Worm (Caenorhabditis elegans): Measurements from ENCODE around the gene C49C3.8.
A peak's percentile ranks its signal among the peaks of the same experiment; 100 is the strongest.

C49C3.8 gene

DNA sequence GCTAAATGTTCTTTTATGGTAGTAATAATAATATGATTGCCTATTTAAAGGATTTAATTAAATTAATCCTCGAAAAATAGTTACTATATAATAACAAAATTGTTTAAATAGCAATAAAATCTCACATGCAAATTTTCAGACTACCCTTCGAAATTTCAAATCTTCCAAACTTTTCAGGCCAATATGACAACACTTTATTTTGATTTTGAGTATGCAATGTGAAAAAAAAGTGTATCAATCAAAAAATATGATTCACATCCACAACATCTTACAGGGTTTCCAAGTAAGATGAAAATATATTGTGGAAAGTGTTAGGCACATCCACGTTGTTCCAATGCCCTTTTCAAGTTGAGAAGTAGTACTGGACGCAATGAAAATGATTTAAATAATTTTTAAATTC, 23.2 kb upstream of the C49C3.8 start, which contains the start of gene snf-9:
snf-9 (plus strand) TSS at position 301 of the 400 bp plus-strand sequence.
- TF ChIP-seq hmg-1.1 (GFP tag; IDR thresholded peaks at IDR 0.05) (no peak), madf-5 (GFP tag; IDR thresholded peaks at IDR 0.05) (no peak), unc-62 (GFP tag; optimal IDR thresholded peaks at IDR 0.05 in 1 of 2) (peak in 1 of 2 experiments; percentile 15), unc-62 (tag; optimal IDR thresholded peaks at IDR 0.05) (no peak)

ce11 chrIV:17316398-17316797, 18.6 kb upstream of the C49C3.8 start, which contains the start of gene C49C3.20:
TSS of gene C49C3.20 (minus strand) at chrIV:17316498.
- TF ChIP-seq spr-3 (GFP tag; optimal IDR thresholded peaks at IDR 0.05) (no peak), aha-1 (tag) (peak; percentile 60)

DNA sequence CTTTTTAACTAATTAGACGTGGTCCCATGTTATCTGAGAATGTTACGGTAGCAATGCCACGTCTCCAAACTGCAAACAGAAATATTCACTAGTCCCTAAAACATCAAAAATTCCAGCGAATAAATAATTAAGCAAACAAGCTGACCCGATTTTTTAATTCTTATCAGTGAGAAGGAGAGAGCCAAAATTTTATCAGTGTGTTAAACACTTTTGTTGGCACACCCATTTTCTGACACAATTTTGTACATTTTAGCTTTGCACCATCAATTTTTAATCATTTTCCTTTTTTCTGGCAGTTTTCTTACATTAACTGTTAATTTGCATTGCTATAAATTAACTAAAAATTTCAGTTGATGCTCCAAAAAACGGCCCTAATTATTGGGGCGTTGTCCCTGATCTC, 14.6 kb upstream of the C49C3.8 start, which contains the start of gene C49C3.4:
C49C3.4 (plus strand) TSS at position 351 of the 400 bp plus-strand sequence.
- no peak for TF ChIP-seq nhr-48 (tag; optimal IDR thresholded peaks at IDR 0.05)
- TF ChIP-seq mdt-29 (GFP tag; IDR thresholded peaks at IDR 0.05) = no peak
- no peak for TF ChIP-seq hmg-1.1 (GFP tag; IDR thresholded peaks at IDR 0.05)
- TF ChIP-seq fkh-10 (GFP tag; optimal IDR thresholded peaks at IDR 0.05) = no peak
- peak; percentile 28; the same call in 1 of the 2 replicates for TF ChIP-seq dmd-6 (GFP tag; IDR thresholded peaks at IDR 0.05)
- peak; percentile 7 for TF ChIP-seq hlh-11 (tag; optimal IDR thresholded peaks at IDR 0.05)
- no peak for TF ChIP-seq F49E8.2 (tag; optimal IDR thresholded peaks at IDR 0.05; ENCODE audit: borderline replicate concordance)
- peak; percentile 96 for TF ChIP-seq pqm-1 (tag; optimal IDR thresholded peaks at IDR 0.05)
- TF ChIP-seq nhr-28 (tag; optimal IDR thresholded peaks at IDR 0.05) = peak; percentile 79
- TF ChIP-seq saeg-2 (GFP tag; IDR thresholded peaks at IDR 0.05) = no peak
- no peak for TF ChIP-seq F10B5.3 (tag; optimal IDR thresholded peaks at IDR 0.05)
- no peak for TF ChIP-seq mes-2 (tag; optimal IDR thresholded peaks at IDR 0.05; ENCODE audit: poor library complexity, severe bottlenecking)
- TF ChIP-seq daf-16 (GFP tag; optimal IDR thresholded peaks at IDR 0.05) = no peak
- peak; percentile 35 for TF ChIP-seq daf-16 (tag; optimal IDR thresholded peaks at IDR 0.05)
- no peak for TF ChIP-seq cey-2 (tag; optimal IDR thresholded peaks at IDR 0.05; ENCODE audit: borderline replicate concordance, insufficient read depth)

DNA sequence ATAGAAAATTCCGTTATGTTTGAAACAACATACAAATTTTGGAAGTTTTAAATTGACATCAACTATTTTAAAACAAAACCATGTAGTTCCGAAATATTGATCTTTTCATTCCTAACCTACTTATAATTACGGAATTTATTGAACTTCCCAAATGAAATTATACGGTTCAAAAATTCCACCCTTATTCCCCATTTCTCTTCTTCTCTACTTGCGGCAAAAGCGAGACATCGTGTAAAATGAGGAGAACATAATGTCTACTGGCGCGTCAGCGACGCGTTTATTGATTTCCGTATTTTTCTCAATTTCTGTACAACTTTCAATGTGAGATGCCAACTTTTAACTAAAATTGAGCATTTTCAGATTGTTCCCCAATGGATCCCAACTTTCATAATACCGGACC, 6.2 kb upstream of the C49C3.8 start, which contains the start of gene ceh-88:
ceh-88 (plus strand) TSS at position 355 of the 400 bp plus-strand sequence.
- TF ChIP-seq Y105C5A.15 (GFP tag; IDR thresholded peaks at IDR 0.05) = no peak
- peak; percentile 29 for TF ChIP-seq mes-2 (tag; optimal IDR thresholded peaks at IDR 0.05; ENCODE audit: poor library complexity, severe bottlenecking)
- no peak for TF ChIP-seq daf-16 (GFP tag; optimal IDR thresholded peaks at IDR 0.05)
- peak; percentile 3 for TF ChIP-seq daf-16 (tag; optimal IDR thresholded peaks at IDR 0.05)
- peak; percentile 41; the same call in 1 of the 2 replicates for TF ChIP-seq hmg-1.1 (GFP tag; IDR thresholded peaks at IDR 0.05)
- TF ChIP-seq lin-38 (GFP tag; IDR thresholded peaks at IDR 0.05) = no peak
- no peak for TF ChIP-seq hlh-11 (tag; optimal IDR thresholded peaks at IDR 0.05)
- TF ChIP-seq nhr-11 (tag; optimal IDR thresholded peaks at IDR 0.05) = no peak
- no peak for TF ChIP-seq ztf-11 (tag; optimal IDR thresholded peaks at IDR 0.05)
- TF ChIP-seq dve-1 (tag; optimal IDR thresholded peaks at IDR 0.05; ENCODE audit: insufficient read depth) = peak; percentile 15

DNA sequence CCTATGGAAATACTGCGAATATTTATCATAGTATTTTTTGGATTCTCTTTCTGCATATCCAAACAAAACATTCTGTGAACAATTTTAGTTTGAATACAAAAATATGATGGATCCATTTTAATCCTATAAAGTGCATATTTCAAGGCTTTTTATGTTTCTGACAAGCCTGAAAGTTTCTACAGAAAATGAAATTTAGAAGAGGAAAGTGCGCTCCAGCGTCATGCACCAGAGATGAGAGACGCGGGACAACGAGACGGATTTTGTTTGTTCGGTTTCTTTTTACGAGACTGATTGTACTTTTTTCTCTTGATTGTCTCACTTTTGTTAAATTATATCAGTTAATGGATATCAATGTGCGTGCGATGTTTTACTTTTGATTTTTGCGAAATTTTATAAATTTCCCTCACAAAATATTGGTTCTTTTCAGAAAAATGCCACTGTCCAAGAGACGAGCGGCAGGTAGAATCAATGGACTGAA, 3.9 kb upstream of the C49C3.8 start, which contains the start of gene C49C3.6:
C49C3.6 (plus strand) TSS at position 428 of the 478 bp plus-strand sequence.
- TF ChIP-seq gei-8 (GFP tag; optimal IDR thresholded peaks at IDR 0.05) (no peak), snpc-1.2 (GFP tag; IDR thresholded peaks at IDR 0.05) (peak; percentile 61; the same call in 1 of the 2 replicates), lsy-2 (tag; optimal IDR thresholded peaks at IDR 0.05) (peak in 1 of 2 experiments; percentile 42), zip-2 (tag; optimal IDR thresholded peaks at IDR 0.05) (no peak), lin-15B (tag; optimal IDR thresholded peaks at IDR 0.05) (no peak), lin-38 (GFP tag; IDR thresholded peaks at IDR 0.05) (peak; percentile 72), mes-2 (tag; optimal IDR thresholded peaks at IDR 0.05; ENCODE audit: poor library complexity, severe bottlenecking) (peak; percentile 28), daf-16 (GFP tag; optimal IDR thresholded peaks at IDR 0.05) (no peak), daf-16 (tag; optimal IDR thresholded peaks at IDR 0.05) (peak; percentile 1)
